Worm (Caenorhabditis elegans) whole organism, L2 larva: ENCODE measurements around the gene T10H9.8.

Experiments used
- C34F6.9 ChIP-seq: fragments of 150-350 bp; optimal IDR thresholded peaks from 2 replicates; lab custom pipeline; 2014; ENCODE audit warnings: missing biosample characterization, missing genetic modification characterization
- F13H6.1 ChIP-seq: sonication (generic microtip); optimal IDR thresholded peaks from 2 replicates; lab custom pipeline; 2016; ENCODE audit warnings: missing genetic modification characterization, missing compliant biosample characterization
- R02D3.7 ChIP-seq: fragments of 150-350 bp; optimal IDR thresholded peaks from 2 replicates; lab custom pipeline; 2014; ENCODE audit warnings: missing biosample characterization, missing genetic modification characterization
- Y55F3AM.14 ChIP-seq: fragments of 200-800 bp; sonication (Bioruptor generic); optimal IDR thresholded peaks from 2 replicates; lab custom pipeline; 2018; ENCODE audit warnings: mild to moderate bottlenecking, missing genetic modification characterization, missing compliant biosample characterization
- ZK546.5 ChIP-seq: sonication (generic microtip); optimal IDR thresholded peaks from 2 replicates; lab custom pipeline; 2017; ENCODE audit warnings: missing biosample characterization, missing genetic modification characterization
- alr-1 ChIP-seq: fragments of 150-350 bp; optimal IDR thresholded peaks from 2 replicates; lab custom pipeline; 2014; ENCODE audit warnings: missing biosample characterization, missing genetic modification characterization
- aly-2 ChIP-seq: fragments of 150-350 bp; optimal IDR thresholded peaks from 2 replicates; lab custom pipeline; 2014; ENCODE audit warnings: missing biosample characterization, missing genetic modification characterization
- ama-1 ChIP-seq: fragments of 150-350 bp; optimal IDR thresholded peaks from 2 replicates; lab custom pipeline; 2018; ENCODE audit warnings: inconsistent platforms
- blmp-1 ChIP-seq: sonication (generic microtip); optimal IDR thresholded peaks from 2 replicates; lab custom pipeline; 2017; ENCODE audit warnings: missing genetic modification characterization, mild to moderate bottlenecking, missing compliant biosample characterization, antibody characterized with exemption, moderate library complexity; ENCODE audit not compliant: insufficient read depth
- ceh-16 ChIP-seq: fragments of 150-350 bp; optimal IDR thresholded peaks from 2 replicates; lab custom pipeline; 2014; ENCODE audit warnings: missing biosample characterization, missing genetic modification characterization
- ceh-82 ChIP-seq: fragments of 150-350 bp; optimal IDR thresholded peaks from 2 replicates; lab custom pipeline; 2014; ENCODE audit warnings: missing biosample characterization, missing genetic modification characterization
- crh-2 ChIP-seq: sonication (generic microtip); optimal IDR thresholded peaks from 2 replicates; lab custom pipeline; 2017; ENCODE audit warnings: missing biosample characterization, missing genetic modification characterization
- fos-1 ChIP-seq: fragments of 150-350 bp; optimal IDR thresholded peaks from 2 replicates; lab custom pipeline; 2014; ENCODE audit warnings: missing biosample characterization, missing genetic modification characterization
- gmeb-1 ChIP-seq: fragments of 150-350 bp; optimal IDR thresholded peaks from 2 replicates; lab custom pipeline; 2014; ENCODE audit warnings: missing biosample characterization, missing genetic modification characterization
- lin-11 ChIP-seq: fragments of 150-350 bp; sonication (generic microtip); optimal IDR thresholded peaks from 2 replicates; lab custom pipeline; 2014; ENCODE audit warnings: missing biosample characterization, missing genetic modification characterization, inconsistent platforms, mixed read lengths
- lin-13 ChIP-seq: fragments of 150-350 bp; optimal IDR thresholded peaks from 2 replicates; lab custom pipeline; 2014; ENCODE audit warnings: missing biosample characterization, missing genetic modification reagents, missing genetic modification characterization
- lin-39 ChIP-seq: fragments of 150-350 bp; optimal IDR thresholded peaks from 2 replicates; lab custom pipeline; 2014; ENCODE audit warnings: missing biosample characterization, missing genetic modification reagents, missing genetic modification characterization
- lsy-2 ChIP-seq, 2 experiments: fragments of 150-350 bp in 1 of 2; sonication (generic microtip) in 1 of 2; optimal IDR thresholded peaks; 2 replicates each; lab custom pipeline; 2014 to 2017; ENCODE audit warnings: missing biosample characterization in 2 of 2, missing genetic modification characterization in 2 of 2
- mab-5 ChIP-seq: fragments of 150-350 bp; optimal IDR thresholded peaks from 2 replicates; lab custom pipeline; 2014; ENCODE audit warnings: missing biosample characterization, missing genetic modification characterization
- mdl-1 ChIP-seq, 2 experiments: fragments of 150-350 bp in 1 of 2; sonication (generic microtip) in 1 of 2; optimal IDR thresholded peaks; 2 replicates each; lab custom pipeline; 2017; ENCODE audit warnings: missing biosample characterization in 2 of 2, missing genetic modification characterization in 2 of 2
- nhr-10 ChIP-seq: sonication (generic microtip); optimal IDR thresholded peaks from 2 replicates; lab custom pipeline; 2017; ENCODE audit warnings: missing biosample characterization, missing genetic modification characterization
- nhr-11 ChIP-seq: fragments of 150-350 bp; optimal IDR thresholded peaks from 2 replicates; lab custom pipeline; 2014; ENCODE audit warnings: missing biosample characterization, missing genetic modification characterization
- nhr-12 ChIP-seq: fragments of 150-350 bp; optimal IDR thresholded peaks from 2 replicates; lab custom pipeline; 2014; ENCODE audit warnings: missing biosample characterization, missing genetic modification characterization
- nhr-129 ChIP-seq: fragments of 150-350 bp; optimal IDR thresholded peaks from 2 replicates; lab custom pipeline; 2014; ENCODE audit warnings: missing biosample characterization, missing genetic modification characterization
- nhr-23 ChIP-seq: fragments of 150-350 bp; optimal IDR thresholded peaks from 2 replicates; lab custom pipeline; 2014; ENCODE audit warnings: missing biosample characterization, missing genetic modification reagents, missing genetic modification characterization
- nhr-237 ChIP-seq: fragments of 150-350 bp; optimal IDR thresholded peaks from 2 replicates; lab custom pipeline; 2014; ENCODE audit warnings: missing biosample characterization, missing genetic modification characterization
- nhr-25 ChIP-seq: fragments of 150-350 bp; sonication (generic microtip); optimal IDR thresholded peaks from 3 replicates; lab custom pipeline; 2014; ENCODE audit warnings: missing biosample characterization, missing genetic modification characterization
- nhr-6 ChIP-seq: fragments of 150-350 bp; optimal IDR thresholded peaks from 2 replicates; lab custom pipeline; 2014; ENCODE audit warnings: missing biosample characterization, missing genetic modification characterization
- nhr-77 ChIP-seq: fragments of 150-350 bp; optimal IDR thresholded peaks from 2 replicates; lab custom pipeline; 2014; ENCODE audit warnings: missing biosample characterization, missing genetic modification characterization
- peb-1 ChIP-seq: fragments of 150-350 bp; optimal IDR thresholded peaks from 2 replicates; lab custom pipeline; 2014; ENCODE audit warnings: missing biosample characterization, missing genetic modification characterization
- sem-4 ChIP-seq: fragments of 150-350 bp; optimal IDR thresholded peaks from 2 replicates; lab custom pipeline; 2014; ENCODE audit warnings: missing biosample characterization, missing genetic modification reagents, missing genetic modification characterization
- skn-1 ChIP-seq: sonication (generic microtip); optimal IDR thresholded peaks from 2 replicates; lab custom pipeline; 2017; ENCODE audit warnings: missing biosample characterization, missing genetic modification characterization
- sma-3 ChIP-seq: sonication (generic microtip); optimal IDR thresholded peaks from 2 replicates; lab custom pipeline; 2016; ENCODE audit warnings: missing genetic modification reagents, missing genetic modification characterization, missing compliant biosample characterization
- sma-9 ChIP-seq, 2 experiments: fragments of 150-350 bp in 1 of 2; sonication (generic microtip) in 1 of 2; optimal IDR thresholded peaks; 2 replicates each; lab custom pipeline; 2014 to 2016; ENCODE audit warnings: missing genetic modification characterization in 2 of 2, mild to moderate bottlenecking in 1 of 2, missing biosample characterization in 1 of 2, missing compliant biosample characterization in 1 of 2, missing genetic modification reagents in 1 of 2, moderate library complexity in 1 of 2
- unc-55 ChIP-seq: fragments of 150-350 bp; sonication (generic microtip); optimal IDR thresholded peaks from 3 replicates; lab custom pipeline; 2014; ENCODE audit warnings: missing biosample characterization, missing genetic modification reagents, missing genetic modification characterization
- unc-62 ChIP-seq: fragments of 150-350 bp; optimal IDR thresholded peaks from 2 replicates; lab custom pipeline; 2014; ENCODE audit warnings: missing biosample characterization, missing genetic modification reagents, missing genetic modification characterization
- zag-1 ChIP-seq: fragments of 150-350 bp; optimal IDR thresholded peaks from 2 replicates; lab custom pipeline; 2014; ENCODE audit warnings: missing biosample characterization, missing genetic modification characterization
- ztf-1 ChIP-seq: fragments of 200-800 bp; sonication (Bioruptor generic); conservative IDR thresholded peaks from 2 replicates; pipeline ENCODE4 v1.3.6; 2022; ENCODE audit warnings: missing genetic modification characterization, missing compliant biosample characterization
- ztf-11 ChIP-seq: sonication (generic microtip); optimal IDR thresholded peaks from 2 replicates; lab custom pipeline; 2017; ENCODE audit warnings: missing biosample characterization, missing genetic modification characterization

The T10H9.8 gene

DNA sequence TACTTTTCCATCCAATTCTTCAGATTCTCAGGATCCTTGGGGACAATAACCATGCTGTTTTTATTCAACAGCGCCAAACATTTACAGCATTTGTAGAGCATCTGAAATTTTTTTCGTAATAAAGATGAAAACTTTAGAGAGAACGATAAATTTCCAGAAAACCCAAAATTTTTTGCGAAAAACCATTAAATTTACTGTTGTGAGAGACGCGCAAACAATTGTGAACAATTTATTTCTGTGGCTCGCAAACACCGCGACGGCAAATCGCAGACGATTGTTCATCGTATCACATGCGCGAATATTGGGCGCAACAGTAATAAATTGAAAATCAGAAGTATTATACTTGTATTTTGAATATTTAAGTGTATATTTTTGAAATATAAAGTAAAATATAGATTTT lies 41.1 kb upstream of the T10H9.8 start, which contains the start of gene gon-14:
Gene gon-14, minus strand, starts transcription at position 101 of the 400 bp plus-strand sequence.
- TF ChIP-seq sma-9 (GFP tag; optimal IDR thresholded peaks at IDR 0.05; lab: Kevin White, UChicago): no peak
- TF ChIP-seq sma-9 (tag; optimal IDR thresholded peaks at IDR 0.05; lab: Kevin White, UChicago): no peak
- no peak for TF ChIP-seq F13H6.1 (tag; lab: Kevin White, UChicago)
- no peak for TF ChIP-seq zag-1
- no peak for TF ChIP-seq peb-1 (tag; lab: Kevin White, UChicago)
- no peak for TF ChIP-seq unc-55 (GFP tag; lab: Kevin White, UChicago)
- TF ChIP-seq lsy-2 (tag; optimal IDR thresholded peaks at IDR 0.05; lab: Kevin White, UChicago): no peak
- TF ChIP-seq nhr-23 (tag; lab: Kevin White, UChicago): no peak
- TF ChIP-seq alr-1 (tag; lab: Kevin White, UChicago): no peak
- no peak for TF ChIP-seq nhr-6 (tag; lab: Kevin White, UChicago)
- no peak for TF ChIP-seq ZK546.5 (tag; lab: Kevin White, UChicago)
- no peak for TF ChIP-seq lin-39 (tag; lab: Kevin White, UChicago)
- TF ChIP-seq mab-5 (tag; lab: Kevin White, UChicago): no peak
- TF ChIP-seq blmp-1 (tag; lab: Kevin White, UChicago): no peak
- TF ChIP-seq skn-1 (tag; lab: Kevin White, UChicago): no peak
- TF ChIP-seq fos-1 (tag; lab: Kevin White, UChicago): no peak
- no peak for TF ChIP-seq aly-2 (tag; lab: Kevin White, UChicago)
- no peak for TF ChIP-seq nhr-10 (tag; lab: Kevin White, UChicago)

DNA sequence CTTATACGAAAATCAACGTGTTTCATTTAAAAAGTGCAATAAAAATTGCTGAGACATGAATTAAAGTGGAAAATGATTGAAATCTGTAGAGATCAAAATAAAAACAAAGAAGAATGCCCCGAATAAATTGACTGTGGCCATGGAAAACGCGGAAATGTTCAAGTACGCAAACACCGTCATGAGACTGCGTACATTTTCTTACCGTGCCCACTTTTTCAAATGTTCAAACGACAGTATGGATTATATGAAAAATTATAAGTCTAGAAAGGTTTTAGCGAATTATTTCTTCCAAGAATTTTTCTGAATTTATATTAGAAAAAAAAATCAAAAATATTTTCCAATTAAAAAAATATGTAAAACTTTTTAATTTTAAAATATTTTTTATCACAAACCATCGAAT lies 40.6 kb upstream of the T10H9.8 start:
- no peak for TF ChIP-seq zag-1
- TF ChIP-seq unc-62: no peak
- no peak for TF ChIP-seq mdl-1 (tag; optimal IDR thresholded peaks at IDR 0.05; lab: Kevin White, UChicago)
- no peak for TF ChIP-seq nhr-237
- no peak for TF ChIP-seq lin-11 (tag; lab: Kevin White, UChicago)
- no peak for TF ChIP-seq fos-1 (tag; lab: Kevin White, UChicago)
- TF ChIP-seq nhr-129 (tag; lab: Kevin White, UChicago): peak; percentile 12
- no peak for TF ChIP-seq F13H6.1 (tag; lab: Kevin White, UChicago)
- no peak for TF ChIP-seq skn-1 (tag; lab: Kevin White, UChicago)
- TF ChIP-seq C34F6.9 (tag; lab: Kevin White, UChicago): peak; percentile 7
- TF ChIP-seq sma-9 (GFP tag; optimal IDR thresholded peaks at IDR 0.05; lab: Kevin White, UChicago): no peak
- TF ChIP-seq sma-9 (tag; optimal IDR thresholded peaks at IDR 0.05; lab: Kevin White, UChicago): no peak
- TF ChIP-seq ztf-11 (tag; lab: Kevin White, UChicago): no peak
- no peak for TF ChIP-seq ceh-82 (tag; lab: Kevin White, UChicago)
- no peak for TF ChIP-seq ZK546.5 (tag; lab: Kevin White, UChicago)
- no peak for TF ChIP-seq nhr-77
- TF ChIP-seq lsy-2 (tag; optimal IDR thresholded peaks at IDR 0.05; lab: Kevin White, UChicago): peak in 1 of 2 experiments; percentile 89
- TF ChIP-seq blmp-1 (tag; lab: Kevin White, UChicago): no peak
- TF ChIP-seq Y55F3AM.14: no peak
- no peak for TF ChIP-seq ztf-1 (GFP tag; lab: Robert Waterston, UW)
- no peak for TF ChIP-seq sem-4
- TF ChIP-seq nhr-6 (tag; lab: Kevin White, UChicago): no peak
- no peak for TF ChIP-seq nhr-23 (tag; lab: Kevin White, UChicago)
- no peak for TF ChIP-seq nhr-12

ce11 chrV:6614152-6614734 lies 37.9 kb upstream of the T10H9.8 start, which contains the start of gene cpr-4:
Gene cpr-4, plus strand, starts transcription at chrV:6614674.
- TF ChIP-seq nhr-11 (tag; lab: Kevin White, UChicago): no peak
- TF ChIP-seq R02D3.7 (tag; lab: Kevin White, UChicago): no peak
- TF ChIP-seq alr-1 (tag; lab: Kevin White, UChicago): no peak
- no peak for TF ChIP-seq lin-13 (GFP tag; lab: Kevin White, UChicago)
- no peak for TF ChIP-seq nhr-10 (tag; lab: Kevin White, UChicago)
- peak; percentile 47 for TF ChIP-seq sma-3 (GFP tag; lab: Kevin White, UChicago)
- no peak for TF ChIP-seq nhr-237
- TF ChIP-seq sem-4: no peak
- peak; percentile 76 for TF ChIP-seq crh-2
- TF ChIP-seq nhr-129 (tag; lab: Kevin White, UChicago): peak; percentile 19
- no peak for TF ChIP-seq nhr-25
- TF ChIP-seq lin-39 (tag; lab: Kevin White, UChicago): no peak
- peak in 1 of 2 experiments; percentile 8 for TF ChIP-seq mdl-1 (tag; optimal IDR thresholded peaks at IDR 0.05; lab: Kevin White, UChicago)
- TF ChIP-seq ztf-1 (GFP tag; lab: Robert Waterston, UW): no peak
- TF ChIP-seq ztf-11 (tag; lab: Kevin White, UChicago): no peak
- no peak for TF ChIP-seq skn-1 (tag; lab: Kevin White, UChicago)
- no peak for TF ChIP-seq zag-1
- TF ChIP-seq ceh-16: no peak
- no peak for TF ChIP-seq mab-5 (tag; lab: Kevin White, UChicago)
- peak; percentile 20 for TF ChIP-seq ama-1 (lab: Kevin White, UChicago)
- peak; percentile 50 for TF ChIP-seq F13H6.1 (tag; lab: Kevin White, UChicago)
- no peak for TF ChIP-seq unc-62
- TF ChIP-seq sma-9 (GFP tag; optimal IDR thresholded peaks at IDR 0.05; lab: Kevin White, UChicago): peak; percentile 81
- TF ChIP-seq sma-9 (tag; optimal IDR thresholded peaks at IDR 0.05; lab: Kevin White, UChicago): no peak
- TF ChIP-seq lsy-2 (tag; optimal IDR thresholded peaks at IDR 0.05; lab: Kevin White, UChicago): peak in 1 of 2 experiments; percentile 29
- TF ChIP-seq fos-1 (tag; lab: Kevin White, UChicago): peak; percentile 89
- TF ChIP-seq gmeb-1: peak; percentile 50
- no peak for TF ChIP-seq ceh-82 (tag; lab: Kevin White, UChicago)
